Worm (Caenorhabditis elegans): Measurements from ENCODE around the gene pho-4.

DNA sequence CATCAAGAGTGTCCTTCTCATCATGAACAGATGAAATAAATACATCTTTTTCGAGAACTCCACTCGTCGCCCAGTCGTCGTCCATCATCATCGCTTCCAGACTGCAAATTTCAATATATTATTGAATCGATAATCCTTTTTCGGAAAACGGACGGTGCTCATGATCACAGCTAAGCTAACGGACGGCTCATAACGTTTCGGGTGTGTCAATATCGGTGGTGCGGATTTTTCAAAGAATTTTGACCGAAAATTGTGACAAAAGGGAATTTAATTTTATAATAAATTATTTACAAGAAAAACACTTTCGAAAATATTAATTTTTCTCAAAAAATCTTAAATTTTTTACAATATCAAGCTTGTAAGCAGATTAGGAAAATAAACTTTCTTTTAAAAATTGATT lies 50.8 kb downstream of the pho-4 start, which contains the start of gene crh-2:
- TF ChIP-seq ama-1 (optimal IDR thresholded peaks at IDR 0.05) = no peak
- TF ChIP-seq elt-2 (tag; optimal IDR thresholded peaks at IDR 0.05) = no peak
- no peak for TF ChIP-seq K09A11.1 (tag; optimal IDR thresholded peaks at IDR 0.05; ENCODE audit: insufficient read depth)
- no peak for TF ChIP-seq ceh-31 (tag; optimal IDR thresholded peaks at IDR 0.05)
- no peak for TF ChIP-seq nhr-11 (tag; optimal IDR thresholded peaks at IDR 0.05)
- no peak for TF ChIP-seq ceh-19 (GFP tag; optimal IDR thresholded peaks at IDR 0.05)
- no peak for TF ChIP-seq dmd-4 (tag; optimal IDR thresholded peaks at IDR 0.05; ENCODE audit: borderline replicate concordance)
- no peak for TF ChIP-seq sox-2 (GFP tag; IDR thresholded peaks at IDR 0.05)
- TF ChIP-seq ceh-48 (tag; optimal IDR thresholded peaks at IDR 0.05) = no peak
- TF ChIP-seq unc-55 (GFP tag; optimal IDR thresholded peaks at IDR 0.05) = no peak

Measured in whole organism, late embryonic.